Worm (Caenorhabditis elegans) whole organism, young adult: ENCODE results near the gene timp-1.

Experiments
- B0035.1 ChIP-seq: sonication (generic microtip); optimal IDR thresholded peaks from 2 replicates; lab custom pipeline; 2016; ENCODE audit warnings: missing genetic modification characterization, mild to moderate bottlenecking, missing compliant biosample characterization, missing genotype, missing genetic modification reagents
- F37B4.10 ChIP-seq: fragments of 200-800 bp; sonication (Bioruptor generic); IDR thresholded peaks from 2 replicates; pipeline ENCODE4 v1.3.6; 2022; ENCODE audit warnings: missing genetic modification characterization, missing compliant biosample characterization
- F52B5.7 ChIP-seq: sonication (generic microtip); optimal IDR thresholded peaks from 2 replicates; lab custom pipeline; 2016; ENCODE audit warnings: mild to moderate bottlenecking, missing genetic modification characterization, missing compliant biosample characterization
- K12H6.12 ChIP-seq: fragments of 200-800 bp; sonication (Bioruptor generic); optimal IDR thresholded peaks from 2 replicates; lab custom pipeline; 2018; ENCODE audit warnings: mild to moderate bottlenecking, missing genetic modification characterization, missing compliant biosample characterization
- Y53F4B.3 ChIP-seq: fragments of 200-800 bp; sonication (Bioruptor generic); IDR thresholded peaks from 2 replicates; pipeline ENCODE4 v1.3.6; 2022; ENCODE audit warnings: missing genetic modification reagents, missing genetic modification characterization, missing compliant biosample characterization
- Y79H2A.3 ChIP-seq: fragments of 200-800 bp; sonication (Bioruptor generic); conservative IDR thresholded peaks from 2 replicates; pipeline ENCODE4 v1.3.6; 2022; ENCODE audit warnings: missing genetic modification reagents, missing genetic modification characterization, missing compliant biosample characterization
- ceh-91 ChIP-seq: fragments of 200-800 bp; sonication (Bioruptor generic); IDR thresholded peaks from 2 replicates; pipeline ENCODE4 v1.3.6; 2022; ENCODE audit warnings: missing genetic modification reagents, missing genetic modification characterization, missing compliant biosample characterization
- dox-1 ChIP-seq: fragments of 200-800 bp; sonication (Bioruptor generic); IDR thresholded peaks from 2 replicates; pipeline ENCODE4 v1.3.6; 2022; ENCODE audit warnings: missing genetic modification reagents, missing genetic modification characterization, missing compliant biosample characterization
- efl-1 ChIP-seq: fragments of 150-350 bp; optimal IDR thresholded peaks from 2 replicates; lab custom pipeline; 2014; ENCODE audit warnings: missing biosample characterization, missing genetic modification reagents, missing genetic modification characterization
- egrh-3 ChIP-seq: fragments of 200-800 bp; sonication (Bioruptor generic); IDR thresholded peaks from 2 replicates; pipeline ENCODE4 v1.3.6; 2022; ENCODE audit warnings: missing genetic modification reagents, missing genetic modification characterization, missing compliant biosample characterization
- ekl-4 ChIP-seq: fragments of 200-800 bp; sonication (Bioruptor generic); IDR thresholded peaks from 2 replicates; pipeline ENCODE4 v1.3.6; 2022; ENCODE audit warnings: missing genetic modification reagents, missing genetic modification characterization, missing compliant biosample characterization
- gei-17 ChIP-seq: fragments of 200-800 bp; sonication (Bioruptor generic); optimal IDR thresholded peaks from 2 replicates; lab custom pipeline; 2018; ENCODE audit warnings: mild to moderate bottlenecking, missing genetic modification characterization, missing compliant biosample characterization
- him-1 ChIP-seq: sonication (generic microtip); optimal IDR thresholded peaks from 2 replicates; lab custom pipeline; 2016; ENCODE audit warnings: missing genotype, missing genetic modification reagents, missing genetic modification characterization, missing compliant biosample characterization
- mcd-1 ChIP-seq: fragments of 200-800 bp; sonication (Bioruptor generic); IDR thresholded peaks from 2 replicates; pipeline ENCODE4 v1.3.6; 2022; ENCODE audit warnings: missing genetic modification reagents, missing genetic modification characterization, missing compliant biosample characterization
- nfyb-1 ChIP-seq: fragments of 200-800 bp; sonication (Bioruptor generic); IDR thresholded peaks from 2 replicates; pipeline ENCODE4 v1.3.6; 2022; ENCODE audit warnings: missing genetic modification reagents, missing genetic modification characterization, missing compliant biosample characterization
- repo-1 ChIP-seq: sonication (generic microtip); optimal IDR thresholded peaks from 2 replicates; lab custom pipeline; 2017; ENCODE audit warnings: mild to moderate bottlenecking, missing genetic modification characterization, missing compliant biosample characterization
- rpc-1 ChIP-seq, 2 experiments: fragments of 150-350 bp in 1 of 2; sonication (generic microtip) in 1 of 2; optimal IDR thresholded peaks; 2 replicates each; lab custom pipeline; 2014 to 2018; ENCODE audit warnings: missing biosample characterization in 1 of 2, missing genetic modification characterization in 1 of 2, missing genetic modification reagents in 1 of 2, missing genotype in 1 of 2
- tlf-1 ChIP-seq: fragments of 200-800 bp; sonication (Bioruptor generic); optimal IDR thresholded peaks from 2 replicates; lab custom pipeline; 2018; ENCODE audit warnings: mild to moderate bottlenecking, missing genetic modification characterization, missing compliant biosample characterization
- xnd-1 ChIP-seq: sonication (generic microtip); optimal IDR thresholded peaks from 2 replicates; lab custom pipeline; 2016; ENCODE audit warnings: missing genotype, missing genetic modification reagents, missing genetic modification characterization, missing compliant biosample characterization

Gene timp-1

DNA sequence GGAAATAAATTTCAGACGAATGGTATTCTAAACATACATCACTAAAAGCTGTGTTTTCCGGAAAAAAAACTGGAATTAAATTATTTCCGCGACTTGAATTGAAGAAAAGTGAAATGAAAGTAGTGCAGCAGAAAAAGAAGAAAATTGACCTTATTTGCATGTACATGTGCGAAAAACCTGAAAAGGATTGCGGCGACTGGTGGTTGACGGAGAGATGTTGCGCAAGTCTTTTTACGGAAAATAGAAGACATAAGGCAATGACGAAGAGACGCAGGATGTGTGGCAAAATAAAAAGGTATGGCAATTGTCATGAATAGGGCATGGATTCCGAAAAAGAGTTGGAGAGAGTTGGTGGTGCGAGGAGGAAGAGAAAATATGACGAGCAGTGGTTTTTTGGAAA is 47.9 kb downstream of the timp-1 start:
- TF ChIP-seq B0035.1 (tag; lab: Kevin White, UChicago) (no peak), mcd-1 (GFP tag; lab: Robert Waterston, UW) (no peak), dox-1 (GFP tag; lab: Robert Waterston, UW) (no peak), ceh-91 (GFP tag; lab: Robert Waterston, UW) (no peak), gei-17 (GFP tag; lab: Kevin White, UChicago) (no peak), xnd-1 (tag; lab: Kevin White, UChicago) (no peak), tlf-1 (GFP tag; lab: Kevin White, UChicago) (no peak), K12H6.12 (tag; lab: Kevin White, UChicago) (no peak), ekl-4 (GFP tag; lab: Robert Waterston, UW) (no peak), nfyb-1 (GFP tag; lab: Robert Waterston, UW) (no peak), efl-1 (GFP tag; lab: Kevin White, UChicago) (no peak), egrh-3 (no peak), Y79H2A.3 (no peak), F52B5.7 (tag; lab: Kevin White, UChicago) (no peak), repo-1 (tag; lab: Kevin White, UChicago) (no peak), him-1 (tag; lab: Kevin White, UChicago) (no peak), Y53F4B.3 (GFP tag; lab: Robert Waterston, UW) (no peak), rpc-1 (optimal IDR thresholded peaks at IDR 0.05; lab: Kevin White, UChicago) (no peak), rpc-1 (tag; optimal IDR thresholded peaks at IDR 0.05; lab: Kevin White, UChicago) (no peak), F37B4.10 (GFP tag; lab: Robert Waterston, UW) (no peak)
